Fruit fly (Drosophila melanogaster): ENCODE measurements around the gene Pbp95.

The Pbp95 gene

DNA sequence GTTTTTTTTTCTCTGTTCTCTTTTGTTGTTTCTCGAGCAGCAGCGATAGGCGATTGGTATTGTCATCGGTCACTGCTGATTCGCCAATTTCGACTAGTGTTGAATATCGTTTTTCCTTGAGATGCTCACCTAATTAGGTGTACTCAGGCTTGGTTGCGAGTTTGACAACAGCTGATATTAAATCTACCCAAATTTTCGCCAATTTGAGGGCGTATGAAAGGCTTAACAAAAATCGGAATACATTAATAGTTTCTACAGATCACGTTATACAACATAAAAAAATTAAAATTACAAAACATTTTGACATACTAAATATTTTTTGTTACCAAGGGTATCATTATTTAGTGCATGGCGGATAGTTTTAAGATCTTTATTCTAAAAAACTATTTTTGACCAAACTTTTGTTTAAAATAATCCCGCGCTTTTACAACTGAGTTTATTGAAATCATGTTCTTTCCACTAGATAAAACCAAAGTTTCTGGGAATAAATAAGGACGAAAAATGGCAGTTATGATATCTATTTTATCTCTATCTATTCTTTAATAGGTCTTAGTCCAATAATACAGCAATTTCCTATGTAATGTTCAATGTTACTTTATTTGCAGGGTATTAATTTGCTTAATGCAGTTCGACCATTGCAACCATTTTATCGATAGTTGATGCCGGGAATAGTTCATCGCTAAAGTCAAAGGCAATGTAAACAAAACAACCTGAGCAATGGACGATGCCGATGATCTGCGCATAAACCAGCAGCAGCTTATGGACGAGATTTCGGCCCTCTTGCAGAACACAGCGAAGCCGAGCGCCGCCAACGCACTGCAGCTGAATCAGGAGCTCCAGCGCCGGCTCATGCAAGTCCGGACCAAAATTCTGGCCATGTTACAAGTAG is at the start of gene Pbp95, which contains the start of gene CG10435 (continued):
- no peak for TF ChIP-seq cg (GFP tag; optimal IDR thresholded peaks at IDR 0.05)
- TF ChIP-seq dm (GFP tag; optimal IDR thresholded peaks at IDR 0.05) = peak; percentile 28
- peak; percentile 35; the same call in 1 of the 3 replicates for TF ChIP-seq H15 (GFP tag; IDR thresholded peaks at IDR 0.05)
- TF ChIP-seq CG15479 (GFP tag; optimal IDR thresholded peaks at IDR 0.05) = no peak
- no peak for TF ChIP-seq CG31388 (GFP tag; optimal IDR thresholded peaks at IDR 0.05)
- TF ChIP-seq aop (GFP tag; IDR thresholded peaks at IDR 0.05) = no peak
- TF ChIP-seq Chrac-16 (GFP tag; optimal IDR thresholded peaks at IDR 0.05) = peak; percentile 42
- peak; percentile 78 for TF ChIP-seq slbo (GFP tag; IDR thresholded peaks at IDR 0.05)
- no peak for TF ChIP-seq E2f1 (GFP tag; IDR thresholded peaks at IDR 0.05)
- no peak for TF ChIP-seq twi (tag; optimal IDR thresholded peaks at IDR 0.05)
- TF ChIP-seq CG15269 (tag; optimal IDR thresholded peaks at IDR 0.05) = no peak
- peak; percentile 47; the same call in 1 of the 2 replicates for TF ChIP-seq Nf-YA (GFP tag; IDR thresholded peaks at IDR 0.05)
- TF ChIP-seq vvl (GFP tag; IDR thresholded peaks at IDR 0.05) = peak; percentile 82
- TF ChIP-seq Dfd (GFP tag; optimal IDR thresholded peaks at IDR 0.05) = no peak
- no peak for TF ChIP-seq CG10565 (GFP tag; optimal IDR thresholded peaks at IDR 0.05)
- TF ChIP-seq Sox100B (GFP tag; optimal IDR thresholded peaks at IDR 0.05) = no peak
- TF ChIP-seq lbe (GFP tag; optimal IDR thresholded peaks at IDR 0.05) = peak; percentile 58
- TF ChIP-seq sqz (GFP tag; optimal IDR thresholded peaks at IDR 0.05) = no peak
- no peak for TF ChIP-seq Poxn (GFP tag; IDR thresholded peaks at IDR 0.05)
- no peak for TF ChIP-seq dmrt99B (tag; optimal IDR thresholded peaks at IDR 0.05)
- TF ChIP-seq mam (GFP tag; optimal IDR thresholded peaks at IDR 0.05) = peak; percentile 82
- no peak for TF ChIP-seq CG2202 (tag; optimal IDR thresholded peaks at IDR 0.05)
- peak in 1 of 2 experiments; percentile 38 for TF ChIP-seq Hr51 (GFP tag; optimal IDR thresholded peaks at IDR 0.05)
- peak; percentile 66 for TF ChIP-seq CG13624 (GFP tag; optimal IDR thresholded peaks at IDR 0.05)
- TF ChIP-seq toy (GFP tag; IDR thresholded peaks at IDR 0.05) = 0 out of 2 replicates have a peak, but pooled peaks have one; percentile 38
- TF ChIP-seq CG10959 (GFP tag; IDR thresholded peaks at IDR 0.05) = no peak
- TF ChIP-seq Ada2b (GFP tag; IDR thresholded peaks at IDR 0.05) = peak; percentile 35; the same call in 1 of the 2 replicates
- TF ChIP-seq scrt (GFP tag; optimal IDR thresholded peaks at IDR 0.05) = no peak
- TF ChIP-seq CG1024 (GFP tag; IDR thresholded peaks at IDR 0.05) = 0 out of 2 replicates have a peak, but pooled peaks have one; percentile 39
- peak; percentile 56 for TF ChIP-seq Rx (GFP tag; IDR thresholded peaks at IDR 0.05)
- no peak for TF ChIP-seq Oli (tag; optimal IDR thresholded peaks at IDR 0.05)
- TF ChIP-seq CG32767 (GFP tag; IDR thresholded peaks at IDR 0.05) = no peak
- TF ChIP-seq C15 (GFP tag; IDR thresholded peaks at IDR 0.05) = no peak
- TF ChIP-seq CG13775 (GFP tag; optimal IDR thresholded peaks at IDR 0.05) = peak; percentile 56
- no peak for TF ChIP-seq CG8359 (GFP tag; optimal IDR thresholded peaks at IDR 0.05; ENCODE audit: borderline replicate concordance)
- TF ChIP-seq CG16815 (GFP tag; optimal IDR thresholded peaks at IDR 0.05) = peak; percentile 41
- TF ChIP-seq row (GFP tag; IDR thresholded peaks at IDR 0.05) = peak; percentile 69
- TF ChIP-seq cas (GFP tag; IDR thresholded peaks at IDR 0.05) = peak; percentile 61
- peak; percentile 18 for TF ChIP-seq CG10979 (tag; optimal IDR thresholded peaks at IDR 0.05)
- TF ChIP-seq CG42726 (GFP tag; IDR thresholded peaks at IDR 0.05; ENCODE audit: partially characterized antibody) = no peak
- peak; percentile 76 for TF ChIP-seq rib (GFP tag; IDR thresholded peaks at IDR 0.05)
- peak; percentile 37; the same call in 1 of the 2 replicates for TF ChIP-seq Atf6 (GFP tag; IDR thresholded peaks at IDR 0.05)
- TF ChIP-seq Asciz (GFP tag; optimal IDR thresholded peaks at IDR 0.05) = no peak
- no peak for TF ChIP-seq CG6854 (GFP tag; optimal IDR thresholded peaks at IDR 0.05)
- TF ChIP-seq Mad (GFP tag; optimal IDR thresholded peaks at IDR 0.05) = no peak
- TF ChIP-seq CG6791 (GFP tag; IDR thresholded peaks at IDR 0.05; ENCODE audit: partially characterized antibody) = peak; percentile 72
- no peak for TF ChIP-seq CG16779 (GFP tag; IDR thresholded peaks at IDR 0.05)
- TF ChIP-seq psq (GFP tag; optimal IDR thresholded peaks at IDR 0.05) = peak; percentile 25
- peak; percentile 36 for TF ChIP-seq Myb (GFP tag; optimal IDR thresholded peaks at IDR 0.05)

Data from whole organism, embryonic.